Fruit fly (Drosophila melanogaster): Measurements from ENCODE around the gene CG44774.

CG44774 gene

dm6 chrX:4930100-4931010, 7.5 kb downstream of the CG44774 start (continued):
- TF ChIP-seq CG12391 (tag; optimal IDR thresholded peaks at IDR 0.05) (peak; percentile 46), Xrp1 (GFP tag; IDR thresholded peaks at IDR 0.05) (no peak), CG12659 (GFP tag; optimal IDR thresholded peaks at IDR 0.05) (peak; percentile 69), CG7987 (GFP tag; optimal IDR thresholded peaks at IDR 0.05) (peak; percentile 32), CG15514 (GFP tag; optimal IDR thresholded peaks at IDR 0.05) (peak; percentile 55), ftz-f1 (GFP tag; optimal IDR thresholded peaks at IDR 0.05) (no peak), CG4282 (GFP tag; optimal IDR thresholded peaks at IDR 0.05) (peak; percentile 39), CG13624 (GFP tag; optimal IDR thresholded peaks at IDR 0.05) (peak; percentile 72), B-H2 (GFP tag; optimal IDR thresholded peaks at IDR 0.05) (peak; percentile 31), sqz (GFP tag; optimal IDR thresholded peaks at IDR 0.05) (peak; percentile 7), CG18476 (GFP tag; optimal IDR thresholded peaks at IDR 0.05) (peak; percentile 25), CG10654 (GFP tag; optimal IDR thresholded peaks at IDR 0.05) (peak; percentile 29), CG11560 (tag; IDR thresholded peaks at IDR 0.05) (no peak), CG4424 (GFP tag; optimal IDR thresholded peaks at IDR 0.05) (peak; percentile 35), CG2120 (GFP tag; optimal IDR thresholded peaks at IDR 0.05) (peak; percentile 68), Sry-β (GFP tag; optimal IDR thresholded peaks at IDR 0.05) (no peak), CG8478 (optimal IDR thresholded peaks at IDR 0.05) (peak; percentile 81), CG1602 (GFP tag; optimal IDR thresholded peaks at IDR 0.05) (peak; percentile 5), CG6765 (GFP tag; optimal IDR thresholded peaks at IDR 0.05) (peak; percentile 14), Vsx1 (GFP tag; optimal IDR thresholded peaks at IDR 0.05) (peak; percentile 52), fd3F (GFP tag; optimal IDR thresholded peaks at IDR 0.05) (no peak), ewg (GFP tag; optimal IDR thresholded peaks at IDR 0.05) (peak; percentile 31), bsh (GFP tag; optimal IDR thresholded peaks at IDR 0.05) (peak in 1 of 2 experiments; percentile 20), phol (tag; optimal IDR thresholded peaks at IDR 0.05) (peak; percentile 34), CG9817 (tag; optimal IDR thresholded peaks at IDR 0.05) (peak; percentile 1), CG7271 (tag; optimal IDR thresholded peaks at IDR 0.05) (no peak), gsb-n (tag; optimal IDR thresholded peaks at IDR 0.05) (no peak), GATAe (GFP tag; conservative IDR thresholded peaks at IDR 0.05) (no peak), CG12155 (GFP tag; optimal IDR thresholded peaks at IDR 0.05) (peak; percentile 16), CG11247 (GFP tag; IDR thresholded peaks at IDR 0.05) (no peak), CG15479 (GFP tag; optimal IDR thresholded peaks at IDR 0.05) (peak; percentile 42), CG6254 (GFP tag; optimal IDR thresholded peaks at IDR 0.05) (peak; percentile 8), chn (GFP tag; optimal IDR thresholded peaks at IDR 0.05) (peak; percentile 33), ara (GFP tag; IDR thresholded peaks at IDR 0.05) (no peak), pb (GFP tag; optimal IDR thresholded peaks at IDR 0.05) (peak; percentile 5), jumu (GFP tag; optimal IDR thresholded peaks at IDR 0.05) (peak; percentile 9), CG12744 (GFP tag; optimal IDR thresholded peaks at IDR 0.05) (peak; percentile 6), CG18599 (GFP tag; optimal IDR thresholded peaks at IDR 0.05) (peak; percentile 56), CG9727 (GFP tag; optimal IDR thresholded peaks at IDR 0.05) (peak; percentile 53), Dp (GFP tag; optimal IDR thresholded peaks at IDR 0.05) (peak; percentile 70), az2 (GFP tag; optimal IDR thresholded peaks at IDR 0.05) (peak; percentile 15), Hmr (GFP tag; optimal IDR thresholded peaks at IDR 0.05) (peak; percentile 53), CG17802 (tag; optimal IDR thresholded peaks at IDR 0.05) (no peak), Hand (GFP tag; optimal IDR thresholded peaks at IDR 0.05) (peak; percentile 10), lab (GFP tag; optimal IDR thresholded peaks at IDR 0.05) (peak; percentile 63), CG1233 (GFP tag; optimal IDR thresholded peaks at IDR 0.05) (peak; percentile 45), Ets65A (GFP tag) (peak; percentile 77)
